Worm (Caenorhabditis elegans) whole organism, early embryonic: ENCODE data around the gene slc-17.3.

Source experiments
- B0310.2 ChIP-seq: sonication (generic microtip); optimal IDR thresholded peaks from 2 replicates; lab custom pipeline; 2016; ENCODE audit warnings: mild to moderate bottlenecking, missing genetic modification characterization, missing compliant biosample characterization
- aly-1 ChIP-seq: sonication (generic microtip); optimal IDR thresholded peaks from 2 replicates; lab custom pipeline; 2016; ENCODE audit warnings: missing genetic modification characterization, missing compliant biosample characterization
- ama-1 ChIP-seq: fragments of 150-350 bp; optimal IDR thresholded peaks from 2 replicates; lab custom pipeline; 2014
- ceh-13 ChIP-seq: fragments of 200-800 bp; sonication (Bioruptor generic); optimal IDR thresholded peaks from 2 replicates; lab custom pipeline; 2018; ENCODE audit warnings: mild to moderate bottlenecking, missing genetic modification characterization, missing compliant biosample characterization
- ceh-36 ChIP-seq: sonication (generic microtip); optimal IDR thresholded peaks from 2 replicates; lab custom pipeline; 2016; ENCODE audit warnings: missing genetic modification characterization, inconsistent platforms, missing compliant biosample characterization
- ets-7 ChIP-seq: sonication (generic microtip); optimal IDR thresholded peaks from 2 replicates; lab custom pipeline; 2016; ENCODE audit warnings: missing genotype, missing genetic modification characterization, missing compliant biosample characterization
- hmbx-1 ChIP-seq: sonication (generic microtip); optimal IDR thresholded peaks from 2 replicates; lab custom pipeline; 2016; ENCODE audit warnings: mild to moderate bottlenecking, missing genetic modification characterization, missing compliant biosample characterization
- hmg-4 ChIP-seq: fragments of 200-800 bp; sonication (Bioruptor generic); optimal IDR thresholded peaks from 2 replicates; lab custom pipeline; 2018; ENCODE audit warnings: mild to moderate bottlenecking, missing genetic modification characterization, missing compliant biosample characterization
- pes-1 ChIP-seq: fragments of 200-800 bp; sonication (Bioruptor generic); IDR thresholded peaks from 2 replicates; pipeline ENCODE4 v1.3.6; 2022; ENCODE audit warnings: missing genetic modification reagents, missing genetic modification characterization, missing compliant biosample characterization
- scrt-1 ChIP-seq: fragments of 200-800 bp; sonication (Bioruptor generic); IDR thresholded peaks from 2 replicates; pipeline ENCODE4 v1.3.6; 2022; ENCODE audit warnings: missing genetic modification characterization, missing compliant biosample characterization
- sea-1 ChIP-seq: fragments of 200-800 bp; sonication (Bioruptor generic); conservative IDR thresholded peaks from 2 replicates; pipeline ENCODE4 v1.3.6; 2022; ENCODE audit warnings: missing genetic modification characterization, missing compliant biosample characterization
- tbx-11 ChIP-seq: fragments of 200-800 bp; sonication (Bioruptor generic); IDR thresholded peaks from 2 replicates; pipeline ENCODE4 v1.3.6; 2022; ENCODE audit warnings: missing genetic modification characterization, missing compliant biosample characterization
- tbx-37 ChIP-seq: fragments of 200-800 bp; sonication (Bioruptor generic); conservative IDR thresholded peaks from 2 replicates; pipeline ENCODE4 v1.3.6; 2022; ENCODE audit warnings: missing genetic modification reagents, missing genetic modification characterization, missing compliant biosample characterization

DNA sequence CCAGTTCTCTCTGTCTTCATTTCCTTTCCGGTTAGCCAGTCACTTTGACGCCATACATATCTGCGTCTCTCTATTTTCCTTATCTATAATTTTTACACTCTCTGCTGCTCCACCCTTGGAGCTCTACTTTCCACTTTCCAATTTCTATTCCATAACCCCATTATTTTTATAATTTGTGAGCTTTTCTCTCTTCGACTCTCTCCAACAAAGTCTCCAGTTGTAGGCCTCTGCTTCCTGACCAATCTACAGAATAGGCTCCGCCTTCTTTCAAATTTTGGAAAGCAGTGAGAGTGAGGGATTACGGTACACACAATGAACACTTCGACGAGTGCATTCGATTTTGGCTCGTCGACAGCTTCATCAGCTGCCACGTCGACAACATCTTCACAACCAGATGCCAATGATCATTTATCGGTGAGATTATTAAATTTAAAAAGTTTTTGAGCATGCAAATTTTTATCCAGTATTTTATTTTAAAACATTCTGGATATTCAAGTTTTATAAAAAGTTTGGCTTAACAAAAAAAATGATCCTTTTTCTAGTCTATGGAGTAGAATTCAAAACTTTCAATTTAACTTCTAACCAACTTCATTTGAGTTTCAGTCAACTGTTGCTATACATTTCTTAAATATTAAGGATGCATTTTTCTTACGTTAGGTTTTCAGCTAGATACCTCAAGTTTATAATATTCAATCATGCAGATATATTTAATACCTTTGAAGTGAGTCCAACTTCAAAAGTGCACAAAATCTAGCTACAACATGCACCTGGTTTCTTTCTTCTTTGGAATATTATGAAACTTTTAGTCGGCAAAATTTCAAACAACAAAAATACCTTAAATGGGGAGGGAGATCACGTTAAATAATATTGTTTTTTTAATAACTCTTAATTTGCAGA, 50.7 kb downstream of the slc-17.3 start, which contains the start of gene egl-5:
- TF ChIP-seq ama-1 (lab: Kevin White, UChicago), result no peak
- no peak for TF ChIP-seq pes-1 (GFP tag; lab: Robert Waterston, UW)
- no peak for TF ChIP-seq scrt-1
- TF ChIP-seq ets-7 (tag; lab: Kevin White, UChicago), result no peak
- TF ChIP-seq aly-1 (tag; lab: Kevin White, UChicago), result no peak
- no peak for TF ChIP-seq ceh-13 (GFP tag; lab: Kevin White, UChicago)
- no peak for TF ChIP-seq hmbx-1 (tag; lab: Kevin White, UChicago)
- no peak for TF ChIP-seq tbx-11 (GFP tag; lab: Robert Waterston, UW)
- TF ChIP-seq sea-1 (GFP tag; lab: Robert Waterston, UW), result no peak
- TF ChIP-seq tbx-37, result no peak
- no peak for TF ChIP-seq hmg-4 (GFP tag; lab: Kevin White, UChicago)
- TF ChIP-seq ceh-36, result no peak
- no peak for TF ChIP-seq B0310.2
